Worm (Caenorhabditis elegans) whole organism, L3 larva: ENCODE results near the gene let-858.

Experiments used
- R02D3.7 ChIP-seq: fragments of 150-350 bp; optimal IDR thresholded peaks from 2 replicates; lab custom pipeline; 2014; ENCODE audit warnings: missing biosample characterization, missing genetic modification characterization
- ZK546.5 ChIP-seq: sonication (generic microtip); optimal IDR thresholded peaks from 2 replicates; lab custom pipeline; 2017; ENCODE audit warnings: missing biosample characterization, missing genetic modification characterization
- ama-1 ChIP-seq: fragments of 150-350 bp; optimal IDR thresholded peaks from 2 replicates; lab custom pipeline; 2018
- ceh-16 ChIP-seq: sonication (generic microtip); optimal IDR thresholded peaks from 2 replicates; lab custom pipeline; 2017; ENCODE audit warnings: missing biosample characterization, missing genetic modification characterization
- ceh-82 ChIP-seq: fragments of 150-350 bp; optimal IDR thresholded peaks from 2 replicates; lab custom pipeline; 2014; ENCODE audit warnings: missing biosample characterization, missing genetic modification characterization
- ceh-9 ChIP-seq: sonication (generic microtip); optimal IDR thresholded peaks from 2 replicates; lab custom pipeline; 2018; ENCODE audit warnings: missing biosample characterization, missing genetic modification characterization
- egl-27 ChIP-seq: sonication (generic microtip); optimal IDR thresholded peaks from 4 replicates; lab custom pipeline; 2017; ENCODE audit warnings: missing biosample characterization, missing genetic modification reagents, missing genetic modification characterization
- egl-5 ChIP-seq: fragments of 150-350 bp; optimal IDR thresholded peaks from 2 replicates; lab custom pipeline; 2017; ENCODE audit warnings: missing biosample characterization, missing genetic modification reagents, missing genetic modification characterization, inconsistent platforms
- elt-1 ChIP-seq: fragments of 150-350 bp; optimal IDR thresholded peaks from 2 replicates; lab custom pipeline; 2014; ENCODE audit warnings: missing biosample characterization, missing genetic modification characterization
- elt-2 ChIP-seq: sonication (generic microtip); optimal IDR thresholded peaks from 2 replicates; lab custom pipeline; 2016; ENCODE audit warnings: missing genetic modification reagents, mild to moderate bottlenecking, missing genetic modification characterization, missing compliant biosample characterization
- eor-1 ChIP-seq, 2 experiments: fragments of 150-350 bp; optimal IDR thresholded peaks; 2 replicates each; lab custom pipeline; 2014 to 2018; ENCODE audit warnings: missing biosample characterization in 2 of 2, missing genetic modification characterization in 2 of 2
- fkh-10 ChIP-seq: sonication (generic microtip); optimal IDR thresholded peaks from 2 replicates; lab custom pipeline; 2017; ENCODE audit warnings: missing biosample characterization, missing genetic modification reagents, missing genetic modification characterization
- fos-1 ChIP-seq: fragments of 150-350 bp; optimal IDR thresholded peaks from 2 replicates; lab custom pipeline; 2014; ENCODE audit warnings: missing biosample characterization, missing genetic modification characterization
- hmg-11 ChIP-seq: sonication (generic microtip); optimal IDR thresholded peaks from 2 replicates; lab custom pipeline; 2016; ENCODE audit warnings: missing genetic modification characterization, missing compliant biosample characterization
- jun-1 ChIP-seq: fragments of 150-350 bp; optimal IDR thresholded peaks from 2 replicates; lab custom pipeline; 2014; ENCODE audit warnings: missing biosample characterization, missing genetic modification reagents, missing genetic modification characterization
- lin-15B ChIP-seq: fragments of 150-350 bp; optimal IDR thresholded peaks from 2 replicates; lab custom pipeline; 2014; ENCODE audit warnings: missing biosample characterization, missing genetic modification characterization
- lin-39 ChIP-seq: fragments of 150-350 bp; optimal IDR thresholded peaks from 2 replicates; lab custom pipeline; 2018; ENCODE audit warnings: missing biosample characterization, missing genetic modification reagents, missing genetic modification characterization
- lsy-12 ChIP-seq: sonication (generic microtip); optimal IDR thresholded peaks from 2 replicates; lab custom pipeline; 2016; ENCODE audit warnings: mild to moderate bottlenecking, missing genetic modification characterization, missing compliant biosample characterization
- mdl-1 ChIP-seq: fragments of 150-350 bp; optimal IDR thresholded peaks from 2 replicates; lab custom pipeline; 2014; ENCODE audit warnings: missing biosample characterization, missing genetic modification characterization
- nfya-1 ChIP-seq: sonication (generic microtip); optimal IDR thresholded peaks from 2 replicates; lab custom pipeline; 2017; ENCODE audit warnings: missing genetic modification characterization, mild to moderate bottlenecking, missing compliant biosample characterization, antibody characterized with exemption, moderate library complexity; ENCODE audit not compliant: insufficient read depth
- nhr-11 ChIP-seq: fragments of 150-350 bp; optimal IDR thresholded peaks from 2 replicates; lab custom pipeline; 2014; ENCODE audit warnings: missing biosample characterization, missing genetic modification characterization
- nhr-12 ChIP-seq: fragments of 150-350 bp; optimal IDR thresholded peaks from 2 replicates; lab custom pipeline; 2014; ENCODE audit warnings: missing biosample characterization, missing genetic modification characterization
- nhr-23 ChIP-seq: fragments of 150-350 bp; optimal IDR thresholded peaks from 2 replicates; lab custom pipeline; 2014; ENCODE audit warnings: missing biosample characterization, missing genetic modification reagents, missing genetic modification characterization
- nhr-25 ChIP-seq: sonication (generic microtip); optimal IDR thresholded peaks from 2 replicates; lab custom pipeline; 2017; ENCODE audit warnings: missing biosample characterization, missing genetic modification characterization
- nhr-43 ChIP-seq: sonication (generic microtip); optimal IDR thresholded peaks from 2 replicates; lab custom pipeline; 2016; ENCODE audit warnings: mild to moderate bottlenecking, missing genetic modification characterization, missing compliant biosample characterization; ENCODE audit not compliant: poor library complexity, severe bottlenecking
- nhr-76 ChIP-seq: fragments of 150-350 bp; sonication (generic microtip); optimal IDR thresholded peaks from 5 replicates; lab custom pipeline; 2014; ENCODE audit warnings: missing biosample characterization, missing genetic modification characterization
- pqm-1 ChIP-seq: fragments of 150-350 bp; optimal IDR thresholded peaks from 2 replicates; lab custom pipeline; 2017; ENCODE audit warnings: missing biosample characterization, missing genetic modification characterization, inconsistent platforms
- sea-2 ChIP-seq: fragments of 150-350 bp; sonication (generic microtip); optimal IDR thresholded peaks from 4 replicates; lab custom pipeline; 2014; ENCODE audit warnings: missing biosample characterization, missing genetic modification reagents, missing genetic modification characterization
- skn-1 ChIP-seq: fragments of 150-350 bp; optimal IDR thresholded peaks from 2 replicates; lab custom pipeline; 2014; ENCODE audit warnings: missing biosample characterization, missing genetic modification characterization
- snpc-4 ChIP-seq: fragments of 150-350 bp; optimal IDR thresholded peaks from 2 replicates; lab custom pipeline; 2014; ENCODE audit warnings: missing biosample characterization, missing genetic modification characterization
- tbx-2 ChIP-seq: sonication (generic microtip); optimal IDR thresholded peaks from 2 replicates; lab custom pipeline; 2016; ENCODE audit warnings: mild to moderate bottlenecking, missing genetic modification characterization, missing compliant biosample characterization
- unc-62 ChIP-seq: fragments of 150-350 bp; sonication (generic microtip); optimal IDR thresholded peaks from 4 replicates; lab custom pipeline; 2014; ENCODE audit warnings: missing biosample characterization, missing genetic modification reagents, missing genetic modification characterization
- zag-1 ChIP-seq: fragments of 150-350 bp; optimal IDR thresholded peaks from 2 replicates; lab custom pipeline; 2014; ENCODE audit warnings: missing biosample characterization, missing genetic modification characterization
- ztf-4 ChIP-seq: fragments of 150-350 bp; optimal IDR thresholded peaks from 2 replicates; lab custom pipeline; 2014; ENCODE audit warnings: missing biosample characterization, missing genetic modification characterization

let-858 gene

ce11 chrII:11022023-11022422 is at the start of gene let-858:
Gene let-858, plus strand, starts transcription at chrII:11022370.
- TF ChIP-seq unc-62 (GFP tag; lab: Kevin White, UChicago) (no peak), lin-15B (tag; lab: Kevin White, UChicago) (peak; percentile 54), skn-1 (tag; lab: Kevin White, UChicago) (no peak), nhr-25 (tag; lab: Kevin White, UChicago) (peak; percentile 33), ZK546.5 (tag; lab: Kevin White, UChicago) (no peak), ceh-16 (tag; lab: Kevin White, UChicago) (no peak), ama-1 (lab: Kevin White, UChicago) (no peak), lin-39 (peak; percentile 45), zag-1 (tag; lab: Kevin White, UChicago) (no peak), R02D3.7 (tag; lab: Kevin White, UChicago) (no peak), nhr-12 (tag; lab: Kevin White, UChicago) (no peak), sea-2 (GFP tag; lab: Kevin White, UChicago) (no peak), lsy-12 (tag; lab: Kevin White, UChicago) (no peak), fos-1 (no peak), mdl-1 (tag; lab: Kevin White, UChicago) (no peak), hmg-11 (peak; percentile 42), elt-2 (tag; lab: Kevin White, UChicago) (no peak), nhr-11 (tag; lab: Kevin White, UChicago) (no peak), ceh-82 (tag; lab: Kevin White, UChicago) (no peak), snpc-4 (tag; lab: Kevin White, UChicago) (peak; percentile 26), jun-1 (tag; lab: Kevin White, UChicago) (no peak), egl-27 (tag; lab: Kevin White, UChicago) (no peak), ceh-9 (tag; lab: Kevin White, UChicago) (no peak), ztf-4 (tag; lab: Kevin White, UChicago) (no peak), pqm-1 (tag; lab: Kevin White, UChicago) (no peak), nfya-1 (tag; lab: Kevin White, UChicago) (peak; percentile 67), egl-5 (tag; lab: Kevin White, UChicago) (peak; percentile 22), nhr-23 (tag; lab: Kevin White, UChicago) (peak; percentile 70), elt-1 (tag; lab: Kevin White, UChicago) (no peak), fkh-10 (GFP tag; lab: Kevin White, UChicago) (no peak), eor-1 (tag; optimal IDR thresholded peaks at IDR 0.05; lab: Kevin White, UChicago) (no peak), nhr-43 (tag; lab: Kevin White, UChicago) (peak; percentile 24)

- TF ChIP-seq ama-1 (lab: Kevin White, UChicago) (no peak), egl-27 (tag; lab: Kevin White, UChicago) (no peak), nhr-76 (no peak), jun-1 (tag; lab: Kevin White, UChicago) (no peak), mdl-1 (tag; lab: Kevin White, UChicago) (no peak), tbx-2 (tag; lab: Kevin White, UChicago) (no peak), nfya-1 (tag; lab: Kevin White, UChicago) (no peak), lsy-12 (tag; lab: Kevin White, UChicago) (no peak)
These were observed 46.9 kb upstream of the let-858 start, which contains the start of gene ptp-3 for ce11 chrII:10975239-10975638. Gene ptp-3, plus strand, starts transcription at chrII:10975539.

ce11 chrII:10982017-10982416 is 40.2 kb upstream of the let-858 start:
- no peak for TF ChIP-seq mdl-1 (tag; lab: Kevin White, UChicago)
- TF ChIP-seq nfya-1 (tag; lab: Kevin White, UChicago): peak; percentile 35
- peak; percentile 56 for TF ChIP-seq egl-5 (tag; lab: Kevin White, UChicago)
- no peak for TF ChIP-seq tbx-2 (tag; lab: Kevin White, UChicago)
- no peak for TF ChIP-seq elt-1 (tag; lab: Kevin White, UChicago)
- no peak for TF ChIP-seq ztf-4 (tag; lab: Kevin White, UChicago)
- TF ChIP-seq lin-39: peak; percentile 50
- no peak for TF ChIP-seq ama-1 (lab: Kevin White, UChicago)
- TF ChIP-seq, all 47 proteins: peak for 3

- no peak for TF ChIP-seq pqm-1 (tag; lab: Kevin White, UChicago)
- TF ChIP-seq lin-39: peak; percentile 56
These were observed 35.6 kb upstream of the let-858 start for ce11 chrII:10986461-10987090.
